ENCODE assay signal across 2 worm cellular contexts in genomic region chrIII:5407588-5407987, ce11.
TF ChIP-seq lines count a peak whose summit lies in the region.

W03A5.1 (plus strand) TSS chrIII:5407888.

TF ChIP-seq in whole organism, L4 larva, 104 proteins besides CTCF, POLR2A, EP300 and RAD21:
- TF ChIP-seq aha-1 (tag; lab: Kevin White, UChicago): peak; percentile 59
- no peak for TF ChIP-seq php-3 (GFP tag; IDR thresholded peaks at IDR 0.05; lab: Robert Waterston, UW)

TF ChIP-seq in whole organism, mixed stage, embryonic, 35 proteins besides CTCF, POLR2A, EP300 and RAD21:
- TF ChIP-seq nhr-2 (tag; optimal IDR thresholded peaks at IDR 0.05; lab: Kevin White, UChicago): no peak
- no peak for TF ChIP-seq drap-1 (GFP tag; optimal IDR thresholded peaks at IDR 0.05; lab: Kevin White, UChicago)
- TF ChIP-seq zip-8 (tag; optimal IDR thresholded peaks at IDR 0.05; lab: Kevin White, UChicago): peak; percentile 87
- TF ChIP-seq ztf-11 (tag; optimal IDR thresholded peaks at IDR 0.05; lab: Kevin White, UChicago): no peak
